Worm (Caenorhabditis elegans) whole organism, late embryonic: ENCODE results near the gene asd-1.

Experiments
- K09A11.1 ChIP-seq: sonication (generic microtip); optimal IDR thresholded peaks from 2 replicates; lab custom pipeline; 2017; ENCODE audit warnings: antibody characterized with exemption, mild to moderate bottlenecking, missing genetic modification characterization, missing compliant biosample characterization; ENCODE audit not compliant: insufficient read depth
- ceh-31 ChIP-seq: sonication (generic microtip); optimal IDR thresholded peaks from 2 replicates; lab custom pipeline; 2016; ENCODE audit warnings: missing genetic modification characterization, missing compliant biosample characterization
- elt-2 ChIP-seq: sonication (generic microtip); optimal IDR thresholded peaks from 2 replicates; lab custom pipeline; 2016; ENCODE audit warnings: missing genetic modification reagents, missing genetic modification characterization, missing compliant biosample characterization
- nhr-11 ChIP-seq: fragments of 150-350 bp; optimal IDR thresholded peaks from 2 replicates; lab custom pipeline; 2014; ENCODE audit warnings: missing biosample characterization, missing genetic modification characterization

ce11 chrIII:4232811-4233269 is 35.8 kb downstream of the asd-1 start, which contains the start of gene nhr-20:
- no peak for TF ChIP-seq ceh-31 (tag; lab: Kevin White, UChicago)
- no peak for TF ChIP-seq elt-2 (tag; lab: Kevin White, UChicago)
- no peak for TF ChIP-seq nhr-11 (tag; lab: Kevin White, UChicago)
- TF ChIP-seq K09A11.1 (tag; lab: Kevin White, UChicago): no peak
